Worm (Caenorhabditis elegans) whole organism, L4/young adult: ENCODE data around the gene W09D6.1.
"Not testable (repeated sequence)": the region's sequence is repeated elsewhere in the genome, so short reads cannot be mapped to it uniquely, and the experiment has no call there.

Experiments
- W03F9.2 ChIP-seq: fragments of 150-350 bp; optimal IDR thresholded peaks from 2 replicates; lab custom pipeline; 2014; ENCODE audit warnings: missing biosample characterization, missing genetic modification characterization
- dao-5 ChIP-seq: sonication (generic microtip); optimal IDR thresholded peaks from 2 replicates; lab custom pipeline; 2016; ENCODE audit warnings: missing genotype, missing genetic modification characterization, moderate library complexity, missing compliant biosample characterization
- him-1 ChIP-seq: sonication (generic microtip); optimal IDR thresholded peaks from 2 replicates; lab custom pipeline; 2016; ENCODE audit warnings: missing genotype, missing genetic modification reagents, missing genetic modification characterization, missing compliant biosample characterization

Gene W09D6.1

ce11 chrIII:11068553-11068952, at the start of gene W09D6.1:
Gene W09D6.1, plus strand, starts transcription at chrIII:11068853.
- TF ChIP-seq W03F9.2 (tag; lab: Kevin White, UChicago) = no peak
- no peak for TF ChIP-seq dao-5 (tag; lab: Kevin White, UChicago)
- TF ChIP-seq him-1 = no peak

- TF ChIP-seq W03F9.2 (tag; lab: Kevin White, UChicago) = no peak
- no peak for TF ChIP-seq him-1
- no peak for TF ChIP-seq dao-5 (tag; lab: Kevin White, UChicago)
Measured at ce11 chrIII:11022278-11022677, 46.4 kb upstream of the W09D6.1 start.

- TF ChIP-seq dao-5 (tag; lab: Kevin White, UChicago) (no peak), W03F9.2 (tag; lab: Kevin White, UChicago) (no peak), him-1 (no peak)
Measured at ce11 chrIII:11025138-11025537, 43.5 kb upstream of the W09D6.1 start.

ce11 chrIII:11026516-11027048, 42.1 kb upstream of the W09D6.1 start, which contains the start of gene Y48A6B.7:
Gene Y48A6B.7, minus strand, starts transcription at chrIII:11026566.
- no peak for TF ChIP-seq dao-5 (tag; lab: Kevin White, UChicago)
- TF ChIP-seq W03F9.2 (tag; lab: Kevin White, UChicago) = peak; percentile 28
- no peak for TF ChIP-seq him-1

ce11 chrIII:11029337-11029736, 39.3 kb upstream of the W09D6.1 start, which contains the start of gene Y48A6B.8:
Gene Y48A6B.8, minus strand, starts transcription at chrIII:11029437.
- not testable (repeated sequence) for TF ChIP-seq him-1; dao-5 (tag; lab: Kevin White, UChicago); W03F9.2 (tag; lab: Kevin White, UChicago)

ce11 chrIII:11031309-11031708, 37.3 kb upstream of the W09D6.1 start, which contains the start of gene Y48A6B.14:
Gene Y48A6B.14, plus strand, starts transcription at chrIII:11031609.
- TF ChIP-seq W03F9.2 (tag; lab: Kevin White, UChicago) = no peak
- no peak for TF ChIP-seq him-1
- TF ChIP-seq dao-5 (tag; lab: Kevin White, UChicago) = no peak

ce11 chrIII:11032872-11033271, 35.8 kb upstream of the W09D6.1 start, which contains the start of gene Y48A6B.9:
Gene Y48A6B.9, plus strand, starts transcription at chrIII:11033172.
- no peak for TF ChIP-seq W03F9.2 (tag; lab: Kevin White, UChicago)
- no peak for TF ChIP-seq dao-5 (tag; lab: Kevin White, UChicago)
- TF ChIP-seq him-1 = no peak

- TF ChIP-seq W03F9.2 (tag; lab: Kevin White, UChicago) (peak; percentile 81), him-1 (peak; percentile 9), dao-5 (tag; lab: Kevin White, UChicago) (no peak)
Measured at ce11 chrIII:11036132-11036531, 32.5 kb upstream of the W09D6.1 start.

ce11 chrIII:11036640-11037039, 32.0 kb upstream of the W09D6.1 start, which contains the start of gene spat-2:
Gene spat-2, plus strand, starts transcription at chrIII:11036940.
- no peak for TF ChIP-seq him-1
- TF ChIP-seq dao-5 (tag; lab: Kevin White, UChicago) = no peak

ce11 chrIII:11039250-11039649, 29.4 kb upstream of the W09D6.1 start:
- TF ChIP-seq W03F9.2 (tag; lab: Kevin White, UChicago) (no peak), him-1 (no peak), dao-5 (tag; lab: Kevin White, UChicago) (no peak)

ce11 chrIII:11040606-11041005, 28.0 kb upstream of the W09D6.1 start:
- TF ChIP-seq W03F9.2 (tag; lab: Kevin White, UChicago) (no peak), him-1 (no peak), dao-5 (tag; lab: Kevin White, UChicago) (no peak)

- TF ChIP-seq W03F9.2 (tag; lab: Kevin White, UChicago) (no peak), dao-5 (tag; lab: Kevin White, UChicago) (no peak), him-1 (no peak)
Measured at ce11 chrIII:11045196-11045595, 23.5 kb upstream of the W09D6.1 start.

- TF ChIP-seq dao-5 (tag; lab: Kevin White, UChicago) = no peak
- no peak for TF ChIP-seq him-1
- TF ChIP-seq W03F9.2 (tag; lab: Kevin White, UChicago) = no peak
Measured at ce11 chrIII:11046549-11046948, 22.1 kb upstream of the W09D6.1 start.

- TF ChIP-seq him-1 = no peak
- no peak for TF ChIP-seq dao-5 (tag; lab: Kevin White, UChicago)
- no peak for TF ChIP-seq W03F9.2 (tag; lab: Kevin White, UChicago)
Measured at ce11 chrIII:11050658-11051118, 18.0 kb upstream of the W09D6.1 start.

- TF ChIP-seq dao-5 (tag; lab: Kevin White, UChicago) = no peak
- no peak for TF ChIP-seq him-1
- no peak for TF ChIP-seq W03F9.2 (tag; lab: Kevin White, UChicago)
Measured at ce11 chrIII:11053603-11054002, 15.1 kb upstream of the W09D6.1 start.
